Worm (Caenorhabditis elegans) whole organism, L1 larva: ENCODE measurements around the gene clec-73.

ENCODE experiments used
- ama-1 ChIP-seq: fragments of 150-350 bp; optimal IDR thresholded peaks from 2 replicates; lab custom pipeline; 2014
- ces-1 ChIP-seq: fragments of 150-350 bp; optimal IDR thresholded peaks from 2 replicates; lab custom pipeline; 2014; ENCODE audit warnings: missing biosample characterization, missing genetic modification reagents, missing genetic modification characterization
- elt-2 ChIP-seq: sonication (generic microtip); optimal IDR thresholded peaks from 2 replicates; lab custom pipeline; 2016; ENCODE audit warnings: missing genetic modification characterization, mild to moderate bottlenecking, inconsistent platforms, missing compliant biosample characterization, missing genetic modification reagents
- hlh-17 ChIP-seq: fragments of 200-800 bp; sonication (Bioruptor generic); optimal IDR thresholded peaks from 2 replicates; lab custom pipeline; 2018; ENCODE audit warnings: missing genetic modification characterization, mild to moderate bottlenecking, missing compliant biosample characterization, moderate library complexity, borderline replicate concordance
- jun-1 ChIP-seq: fragments of 150-350 bp; optimal IDR thresholded peaks from 2 replicates; lab custom pipeline; 2014; ENCODE audit warnings: missing biosample characterization, missing genetic modification reagents, missing genetic modification characterization
- nhr-77 ChIP-seq: fragments of 150-350 bp; optimal IDR thresholded peaks from 2 replicates; lab custom pipeline; 2014; ENCODE audit warnings: missing biosample characterization, missing genetic modification characterization
- sox-4 ChIP-seq: sonication (generic microtip); optimal IDR thresholded peaks from 2 replicates; lab custom pipeline; 2016; ENCODE audit warnings: missing genetic modification characterization, missing compliant biosample characterization
- swsn-7 ChIP-seq: sonication (generic microtip); optimal IDR thresholded peaks from 2 replicates; lab custom pipeline; 2016; ENCODE audit warnings: missing genetic modification characterization, missing compliant biosample characterization
- unc-130 ChIP-seq: fragments of 150-350 bp; optimal IDR thresholded peaks from 2 replicates; lab custom pipeline; 2017; ENCODE audit warnings: missing biosample characterization, missing genetic modification characterization, inconsistent platforms
- unc-62 ChIP-seq: fragments of 150-350 bp; optimal IDR thresholded peaks from 2 replicates; lab custom pipeline; 2014; ENCODE audit warnings: missing biosample characterization, missing genetic modification reagents, missing genetic modification characterization

- TF ChIP-seq nhr-77 (tag; lab: Kevin White, UChicago) = no peak
- TF ChIP-seq jun-1 (tag; lab: Kevin White, UChicago) = no peak
- no peak for TF ChIP-seq unc-130
- TF ChIP-seq hlh-17 (GFP tag; lab: Kevin White, UChicago) = no peak
- no peak for TF ChIP-seq sox-4 (tag; lab: Kevin White, UChicago)
- no peak for TF ChIP-seq ces-1 (GFP tag; lab: Kevin White, UChicago)
- TF ChIP-seq swsn-7 (tag; lab: Kevin White, UChicago) = no peak
- TF ChIP-seq unc-62 (GFP tag; lab: Kevin White, UChicago) = no peak
- no peak for TF ChIP-seq ama-1
- TF ChIP-seq elt-2 (tag; lab: Kevin White, UChicago) = peak; percentile 82
Observed at ce11 chrIV:3965013-3965412, 9.0 kb upstream of the clec-73 start, which contains the start of gene clec-76.
